Worm (Caenorhabditis elegans) whole organism, L1 larva: Measurements from ENCODE around the gene swan-2.

Source experiments
- ama-1 ChIP-seq: fragments of 150-350 bp; optimal IDR thresholded peaks from 2 replicates; lab custom pipeline; 2014
- ces-1 ChIP-seq: fragments of 150-350 bp; optimal IDR thresholded peaks from 2 replicates; lab custom pipeline; 2014; ENCODE audit warnings: missing biosample characterization, missing genetic modification reagents, missing genetic modification characterization
- dsc-1 ChIP-seq: sonication (generic microtip); optimal IDR thresholded peaks from 2 replicates; lab custom pipeline; 2016; ENCODE audit warnings: mild to moderate bottlenecking, missing genetic modification characterization, missing compliant biosample characterization
- elt-3 ChIP-seq, 6 experiments: fragments of 150-350 bp in 1 of 6; sonication (generic microtip); optimal IDR thresholded peaks; 2 replicates each; lab custom pipeline; 2017 to 2018; ENCODE audit warnings: missing biosample characterization in 6 of 6, missing genetic modification characterization in 6 of 6, inconsistent platforms in 1 of 6
- fkh-10 ChIP-seq: sonication (generic microtip); optimal IDR thresholded peaks from 2 replicates; lab custom pipeline; 2017; ENCODE audit warnings: missing biosample characterization, missing genetic modification reagents, missing genetic modification characterization
- mdl-1 ChIP-seq, 2 experiments: fragments of 150-350 bp; optimal IDR thresholded peaks; 2 replicates each; lab custom pipeline; 2014 to 2017; ENCODE audit warnings: missing biosample characterization in 2 of 2, missing genetic modification characterization in 2 of 2, inconsistent platforms in 1 of 2
- nhr-11 ChIP-seq: fragments of 150-350 bp; optimal IDR thresholded peaks from 2 replicates; lab custom pipeline; 2014; ENCODE audit warnings: missing biosample characterization, missing genetic modification characterization
- nhr-71 ChIP-seq: sonication (generic microtip); optimal IDR thresholded peaks from 2 replicates; lab custom pipeline; 2016; ENCODE audit warnings: mild to moderate bottlenecking, missing genetic modification characterization, moderate library complexity, missing compliant biosample characterization
- nhr-77 ChIP-seq: fragments of 150-350 bp; optimal IDR thresholded peaks from 2 replicates; lab custom pipeline; 2014; ENCODE audit warnings: missing biosample characterization, missing genetic modification characterization
- rnt-1 ChIP-seq: sonication (generic microtip); optimal IDR thresholded peaks from 2 replicates; lab custom pipeline; 2016; ENCODE audit warnings: mild to moderate bottlenecking, missing genetic modification characterization, moderate library complexity, missing compliant biosample characterization
- unc-130 ChIP-seq: fragments of 150-350 bp; optimal IDR thresholded peaks from 2 replicates; lab custom pipeline; 2017; ENCODE audit warnings: missing biosample characterization, missing genetic modification characterization, inconsistent platforms
- unc-86 ChIP-seq: sonication (generic microtip); optimal IDR thresholded peaks from 2 replicates; lab custom pipeline; 2016; ENCODE audit warnings: missing genetic modification characterization, missing compliant biosample characterization
- ztf-11 ChIP-seq, 2 experiments: sonication (generic microtip); optimal IDR thresholded peaks; 2 replicates each; lab custom pipeline; 2016 to 2017; ENCODE audit warnings: missing genetic modification characterization in 2 of 2, missing biosample characterization in 1 of 2, missing compliant biosample characterization in 1 of 2
- ztf-4 ChIP-seq: fragments of 150-350 bp; optimal IDR thresholded peaks from 2 replicates; lab custom pipeline; 2014; ENCODE audit warnings: missing biosample characterization, missing genetic modification characterization

ce11 chrV:13768941-13769436 lies 35.1 kb downstream of the swan-2 start, which contains the start of gene nas-24:
- TF ChIP-seq nhr-77 (tag; lab: Kevin White, UChicago): no peak
- no peak for TF ChIP-seq elt-3 (tag; optimal IDR thresholded peaks at IDR 0.05; lab: Kevin White, UChicago)
- TF ChIP-seq nhr-71 (tag; lab: Kevin White, UChicago): no peak
- TF ChIP-seq mdl-1 (tag; optimal IDR thresholded peaks at IDR 0.05; lab: Kevin White, UChicago): no peak
- TF ChIP-seq ztf-11 (tag; optimal IDR thresholded peaks at IDR 0.05; lab: Kevin White, UChicago): no peak
- no peak for TF ChIP-seq rnt-1 (tag; lab: Kevin White, UChicago)
- TF ChIP-seq unc-86: no peak
- TF ChIP-seq ces-1 (GFP tag; lab: Kevin White, UChicago): no peak
- TF ChIP-seq ama-1 (lab: Kevin White, UChicago): no peak
- no peak for TF ChIP-seq fkh-10 (GFP tag; lab: Kevin White, UChicago)
- TF ChIP-seq nhr-11: no peak
- no peak for TF ChIP-seq unc-130 (tag; lab: Kevin White, UChicago)
- no peak for TF ChIP-seq dsc-1 (tag; lab: Kevin White, UChicago)
- TF ChIP-seq ztf-4 (tag; lab: Kevin White, UChicago): no peak
